Worm (Caenorhabditis elegans) whole organism, mixed stage, embryonic: ENCODE data around the gene C54F6.18.
A peak's percentile ranks its signal among the peaks of the same experiment; 100 is the strongest.

Source experiments
- M03D4.4 ChIP-seq: sonication (generic microtip); optimal IDR thresholded peaks from 2 replicates; lab custom pipeline; 2017; ENCODE audit warnings: mild to moderate bottlenecking, missing genetic modification characterization, missing compliant biosample characterization
- bed-3 ChIP-seq: fragments of 200-800 bp; sonication (Bioruptor generic); optimal IDR thresholded peaks from 3 replicates; lab custom pipeline; 2018; ENCODE audit warnings: mild to moderate bottlenecking, missing genetic modification characterization, moderate library complexity, missing compliant biosample characterization
- blmp-1 ChIP-seq: fragments of 150-350 bp; optimal IDR thresholded peaks from 2 replicates; lab custom pipeline; 2014; ENCODE audit warnings: missing biosample characterization, missing genetic modification characterization
- ceh-39 ChIP-seq: fragments of 150-350 bp; optimal IDR thresholded peaks from 2 replicates; lab custom pipeline; 2014; ENCODE audit warnings: missing biosample characterization, missing genetic modification characterization
- ceh-43 ChIP-seq: fragments of 200-800 bp; sonication (Bioruptor generic); optimal IDR thresholded peaks from 2 replicates; lab custom pipeline; 2018; ENCODE audit warnings: mild to moderate bottlenecking, missing genetic modification characterization, moderate library complexity, missing compliant biosample characterization
- ceh-83 ChIP-seq: fragments of 200-800 bp; sonication (Bioruptor generic); optimal IDR thresholded peaks from 2 replicates; lab custom pipeline; 2018; ENCODE audit warnings: mild to moderate bottlenecking, missing genetic modification characterization, missing compliant biosample characterization
- ces-1 ChIP-seq: fragments of 150-350 bp; optimal IDR thresholded peaks from 2 replicates; lab custom pipeline; 2014; ENCODE audit warnings: missing biosample characterization, missing genetic modification reagents, missing genetic modification characterization
- cnd-1 ChIP-seq: fragments of 200-800 bp; sonication (Bioruptor generic); optimal IDR thresholded peaks from 2 replicates; lab custom pipeline; 2018; ENCODE audit warnings: mild to moderate bottlenecking, missing genetic modification characterization, missing compliant biosample characterization
- drap-1 ChIP-seq: fragments of 200-800 bp; sonication (Bioruptor generic); optimal IDR thresholded peaks from 3 replicates; lab custom pipeline; 2018; ENCODE audit warnings: mild to moderate bottlenecking, missing genetic modification characterization, missing compliant biosample characterization
- elt-1 ChIP-seq: sonication (generic microtip); optimal IDR thresholded peaks from 2 replicates; lab custom pipeline; 2017; ENCODE audit warnings: missing genetic modification characterization, mild to moderate bottlenecking, missing compliant biosample characterization, antibody characterized with exemption, moderate library complexity, borderline replicate concordance; ENCODE audit not compliant: insufficient read depth
- flh-1 ChIP-seq: fragments of 200-800 bp; sonication (Bioruptor generic); optimal IDR thresholded peaks from 2 replicates; lab custom pipeline; 2018; ENCODE audit warnings: mild to moderate bottlenecking, missing genetic modification characterization, moderate library complexity, missing compliant biosample characterization
- hlh-1 ChIP-seq: fragments of 150-350 bp; optimal IDR thresholded peaks from 2 replicates; lab custom pipeline; 2014; ENCODE audit warnings: missing biosample characterization, missing genetic modification reagents, missing genetic modification characterization
- lin-13 ChIP-seq: fragments of 150-350 bp; optimal IDR thresholded peaks from 2 replicates; lab custom pipeline; 2014; ENCODE audit warnings: missing biosample characterization, missing genetic modification characterization
- lin-32 ChIP-seq: fragments of 200-800 bp; sonication (Bioruptor generic); optimal IDR thresholded peaks from 2 replicates; lab custom pipeline; 2018; ENCODE audit warnings: mild to moderate bottlenecking, missing genetic modification characterization, missing compliant biosample characterization
- lsy-2 ChIP-seq: fragments of 150-350 bp; optimal IDR thresholded peaks from 2 replicates; lab custom pipeline; 2014; ENCODE audit warnings: missing biosample characterization, missing genetic modification characterization
- mep-1 ChIP-seq: fragments of 150-350 bp; optimal IDR thresholded peaks from 2 replicates; lab custom pipeline; 2017; ENCODE audit warnings: missing biosample characterization, missing genetic modification reagents, missing genetic modification characterization, inconsistent platforms
- mls-2 ChIP-seq: sonication (generic microtip); optimal IDR thresholded peaks from 2 replicates; lab custom pipeline; 2016; ENCODE audit warnings: mild to moderate bottlenecking, missing genetic modification characterization, moderate library complexity, missing compliant biosample characterization
- nhr-12 ChIP-seq: fragments of 150-350 bp; optimal IDR thresholded peaks from 2 replicates; lab custom pipeline; 2014; ENCODE audit warnings: missing biosample characterization, missing genetic modification characterization
- nhr-2 ChIP-seq: fragments of 150-350 bp; optimal IDR thresholded peaks from 2 replicates; lab custom pipeline; 2014; ENCODE audit warnings: missing biosample characterization, missing genetic modification characterization
- nhr-237 ChIP-seq: fragments of 150-350 bp; optimal IDR thresholded peaks from 2 replicates; lab custom pipeline; 2014; ENCODE audit warnings: missing biosample characterization, missing genetic modification characterization
- nhr-28 ChIP-seq: fragments of 150-350 bp; optimal IDR thresholded peaks from 2 replicates; lab custom pipeline; 2014; ENCODE audit warnings: missing biosample characterization, missing genetic modification characterization
- nhr-76 ChIP-seq: sonication (generic microtip); optimal IDR thresholded peaks from 2 replicates; lab custom pipeline; 2017; ENCODE audit warnings: missing biosample characterization, missing genetic modification characterization
- pha-4 ChIP-seq: fragments of 150-350 bp; optimal IDR thresholded peaks from 2 replicates; lab custom pipeline; 2018; ENCODE audit warnings: missing biosample characterization, missing genetic modification reagents, missing genetic modification characterization
- sem-2 ChIP-seq: fragments of 200-800 bp; sonication (Bioruptor generic); optimal IDR thresholded peaks from 2 replicates; lab custom pipeline; 2018; ENCODE audit warnings: mild to moderate bottlenecking, missing genetic modification characterization, missing compliant biosample characterization
- snpc-4 ChIP-seq: fragments of 150-350 bp; optimal IDR thresholded peaks from 2 replicates; lab custom pipeline; 2014; ENCODE audit warnings: missing biosample characterization, missing genetic modification characterization
- tbx-8 ChIP-seq: fragments of 200-800 bp; sonication (Bioruptor generic); optimal IDR thresholded peaks from 2 replicates; lab custom pipeline; 2018; ENCODE audit warnings: mild to moderate bottlenecking, missing genetic modification characterization, moderate library complexity, missing compliant biosample characterization
- unc-120 ChIP-seq: sonication (generic microtip); optimal IDR thresholded peaks from 2 replicates; lab custom pipeline; 2017; ENCODE audit warnings: missing genetic modification characterization, missing compliant biosample characterization; ENCODE audit not compliant: poor library complexity, severe bottlenecking
- zip-8 ChIP-seq: fragments of 150-350 bp; optimal IDR thresholded peaks from 2 replicates; lab custom pipeline; 2014; ENCODE audit warnings: missing biosample characterization, missing genetic modification characterization
- ztf-11 ChIP-seq: fragments of 150-350 bp; optimal IDR thresholded peaks from 2 replicates; lab custom pipeline; 2014; ENCODE audit warnings: missing biosample characterization, missing genetic modification characterization

The C54F6.18 gene

DNA sequence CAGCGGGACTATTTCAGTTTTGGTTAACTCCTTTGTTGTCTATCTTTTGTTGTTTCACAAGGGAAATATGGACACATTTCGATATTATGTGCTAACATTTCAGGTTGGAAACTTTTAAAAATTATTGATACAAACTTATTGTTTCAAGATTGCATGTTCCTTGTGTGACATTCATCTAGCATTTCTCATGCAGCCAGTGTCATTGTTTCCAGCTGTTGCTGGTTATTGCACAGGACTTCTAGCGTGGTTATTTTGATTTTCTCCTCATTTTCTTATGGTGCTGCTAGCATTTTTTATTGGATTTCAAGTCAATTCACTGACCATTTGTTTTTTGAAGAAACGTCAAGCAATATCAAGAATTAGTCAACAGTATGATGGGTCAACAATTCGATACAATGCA is 30.1 kb downstream of the C54F6.18 start:
- no peak for TF ChIP-seq nhr-237 (tag; lab: Kevin White, UChicago)

- no peak for TF ChIP-seq mep-1 (tag; lab: Kevin White, UChicago)
- no peak for TF ChIP-seq zip-8 (tag; lab: Kevin White, UChicago)
- no peak for TF ChIP-seq blmp-1
- TF ChIP-seq nhr-2 (tag; lab: Kevin White, UChicago): no peak
- TF ChIP-seq hlh-1: no peak
- TF ChIP-seq lin-32 (GFP tag; lab: Kevin White, UChicago): no peak
- TF ChIP-seq nhr-237 (tag; lab: Kevin White, UChicago): no peak
- no peak for TF ChIP-seq lin-13 (tag; lab: Kevin White, UChicago)
- no peak for TF ChIP-seq mls-2
- no peak for TF ChIP-seq ces-1
- no peak for TF ChIP-seq ceh-39 (tag; lab: Kevin White, UChicago)
- no peak for TF ChIP-seq ceh-43 (GFP tag; lab: Kevin White, UChicago)
- TF ChIP-seq sem-2 (GFP tag; lab: Kevin White, UChicago): no peak
- TF ChIP-seq drap-1 (GFP tag; lab: Kevin White, UChicago): no peak
These were observed 32.9 kb downstream of the C54F6.18 start, which contains the start of gene ets-7 for ce11 chrV:7558693-7559092. Gene ets-7, minus strand, starts transcription at chrV:7558793.

DNA sequence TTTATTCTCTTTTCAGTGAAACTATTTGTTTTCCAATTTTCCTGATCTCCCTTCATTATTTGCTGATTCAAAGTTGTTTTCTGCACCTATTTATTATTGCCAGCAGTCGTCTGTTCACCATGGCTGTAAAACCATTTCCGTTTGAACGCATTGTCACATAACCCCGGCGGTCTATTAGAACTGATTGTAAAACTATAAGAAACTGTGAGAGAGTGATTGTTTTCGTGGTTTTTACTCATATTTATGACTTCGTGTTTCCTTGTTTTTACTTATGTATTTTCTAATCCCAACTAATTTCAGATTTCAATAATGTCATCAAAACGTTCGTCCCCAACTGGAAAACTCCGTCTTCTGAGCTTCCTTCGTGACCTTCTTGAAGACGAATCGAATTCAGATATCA is 37.2 kb downstream of the C54F6.18 start, which contains the start of gene F19F10.1:
Gene F19F10.1 (plus strand): TSS at position 301 of the 400 bp plus-strand sequence.
- TF ChIP-seq unc-120 (tag; lab: Kevin White, UChicago) (no peak), ceh-83 (GFP tag; lab: Kevin White, UChicago) (no peak), sem-2 (GFP tag; lab: Kevin White, UChicago) (no peak), ces-1 (no peak), M03D4.4 (tag; lab: Kevin White, UChicago) (no peak), snpc-4 (no peak), mls-2 (no peak), lin-32 (GFP tag; lab: Kevin White, UChicago) (no peak), mep-1 (tag; lab: Kevin White, UChicago) (no peak), nhr-12 (tag; lab: Kevin White, UChicago) (no peak), nhr-2 (tag; lab: Kevin White, UChicago) (no peak), nhr-28 (tag; lab: Kevin White, UChicago) (no peak), zip-8 (tag; lab: Kevin White, UChicago) (no peak), ceh-39 (tag; lab: Kevin White, UChicago) (no peak), cnd-1 (tag; lab: Kevin White, UChicago) (no peak), elt-1 (tag; lab: Kevin White, UChicago) (no peak), ztf-11 (tag; lab: Kevin White, UChicago) (no peak), blmp-1 (no peak)

ce11 chrV:7570290-7570689 is 44.5 kb downstream of the C54F6.18 start, which contains the start of gene clec-212:
Gene clec-212, minus strand, starts transcription at chrV:7570390.
- TF ChIP-seq zip-8 (tag; lab: Kevin White, UChicago): peak; percentile 54
- no peak for TF ChIP-seq lin-32 (GFP tag; lab: Kevin White, UChicago)

DNA sequence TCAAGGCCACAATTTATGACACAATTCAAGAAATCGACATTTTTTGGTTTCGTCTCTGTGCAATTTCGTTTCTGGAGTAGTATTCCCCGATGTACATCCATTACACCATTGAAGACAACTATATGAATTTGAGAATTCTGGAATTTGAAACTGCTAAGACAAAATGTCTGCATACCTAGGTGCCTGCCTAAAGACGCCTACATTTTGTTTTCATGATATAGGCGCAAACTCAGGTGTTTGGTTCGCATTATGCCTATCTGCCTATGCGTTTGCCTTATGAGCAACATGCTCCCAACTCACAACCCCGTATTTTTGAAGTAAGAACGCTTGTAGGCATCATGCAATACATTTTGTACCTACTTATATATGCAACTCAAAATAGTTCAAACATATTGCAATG is 45.2 kb downstream of the C54F6.18 start, which contains the start of gene F19F10.14:
Gene F19F10.14 (minus strand): TSS at position 101 of the 400 bp plus-strand sequence.
- TF ChIP-seq sem-2 (GFP tag; lab: Kevin White, UChicago): no peak
- no peak for TF ChIP-seq bed-3 (GFP tag; lab: Kevin White, UChicago)
- no peak for TF ChIP-seq mep-1 (tag; lab: Kevin White, UChicago)
- TF ChIP-seq nhr-76 (tag; lab: Kevin White, UChicago): no peak
- TF ChIP-seq drap-1 (GFP tag; lab: Kevin White, UChicago): no peak
- no peak for TF ChIP-seq nhr-28 (tag; lab: Kevin White, UChicago)
- no peak for TF ChIP-seq ceh-43 (GFP tag; lab: Kevin White, UChicago)
- no peak for TF ChIP-seq cnd-1 (tag; lab: Kevin White, UChicago)
- TF ChIP-seq tbx-8 (GFP tag; lab: Kevin White, UChicago): no peak
- TF ChIP-seq, all 35 proteins: peak for 0

DNA sequence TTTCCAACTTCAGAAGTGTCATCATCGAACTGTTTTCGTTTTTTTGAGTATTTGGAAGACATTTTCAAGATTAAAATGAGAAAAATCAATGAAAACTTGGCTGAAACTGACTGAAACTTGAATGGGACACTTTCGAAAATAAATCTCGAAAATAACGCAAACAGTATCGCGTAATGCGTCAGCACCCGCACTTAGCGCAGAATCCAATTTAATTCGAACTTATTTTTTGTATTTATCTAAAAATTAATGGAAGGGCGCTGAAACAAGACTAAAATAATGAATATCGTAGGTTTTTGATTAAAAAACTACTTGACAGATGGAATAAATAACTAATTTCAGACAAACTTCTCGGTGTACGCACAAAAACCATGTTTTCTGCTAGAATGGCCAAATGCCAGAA is 49.8 kb downstream of the C54F6.18 start, which contains the start of the genes snu-66 and ints-9:
Gene snu-66 (minus strand): TSS at position 108 of the 400 bp plus-strand sequence.
Gene ints-9 (plus strand): TSS at position 240 of the 400 bp plus-strand sequence.
- TF ChIP-seq ces-1: peak; percentile 67
- no peak for TF ChIP-seq flh-1 (GFP tag; lab: Kevin White, UChicago)
- TF ChIP-seq ztf-11 (tag; lab: Kevin White, UChicago): no peak
- TF ChIP-seq mep-1 (tag; lab: Kevin White, UChicago): peak; percentile 13
- TF ChIP-seq ceh-43 (GFP tag; lab: Kevin White, UChicago): no peak
- peak; percentile 6 for TF ChIP-seq hlh-1
- TF ChIP-seq lsy-2 (tag; lab: Kevin White, UChicago): no peak
- TF ChIP-seq pha-4 (tag; lab: Kevin White, UChicago): peak; percentile 32
